Fruit fly (Drosophila melanogaster): ENCODE measurements around the gene CG34308.
A peak's percentile ranks its signal among the peaks of the same experiment; 100 is the strongest.

CG34308 gene

dm6 chr3R:13078263-13078662 is 10.8 kb upstream of the CG34308 start:
- no peak for TF ChIP-seq Scr (GFP tag; IDR thresholded peaks at IDR 0.05; ENCODE audit: partially characterized antibody)
- peak; percentile 18 for TF ChIP-seq pho (GFP tag; optimal IDR thresholded peaks at IDR 0.05)
- no peak for TF ChIP-seq mld (GFP tag; IDR thresholded peaks at IDR 0.05; ENCODE audit: partially characterized antibody)
- TF ChIP-seq slbo (GFP tag; IDR thresholded peaks at IDR 0.05): peak; percentile 46; the same call in 1 of the 2 replicates
- TF ChIP-seq sr (GFP tag; IDR thresholded peaks at IDR 0.05): no peak
- TF ChIP-seq Xbp1 (GFP tag; optimal IDR thresholded peaks at IDR 0.05): peak; percentile 64
- no peak for TF ChIP-seq CG3838 (GFP tag; optimal IDR thresholded peaks at IDR 0.05)
- TF ChIP-seq wor (GFP tag; IDR thresholded peaks at IDR 0.05): no peak
- no peak for TF ChIP-seq CG16779 (GFP tag; IDR thresholded peaks at IDR 0.05)
- TF ChIP-seq Fer3 (tag; optimal IDR thresholded peaks at IDR 0.05): no peak
- TF ChIP-seq CG1529 (GFP tag; optimal IDR thresholded peaks at IDR 0.05): no peak
- no peak for TF ChIP-seq tup (GFP tag; optimal IDR thresholded peaks at IDR 0.05)
- peak; percentile 90 for TF ChIP-seq Myb (GFP tag; optimal IDR thresholded peaks at IDR 0.05)
- TF ChIP-seq CG15514 (GFP tag; optimal IDR thresholded peaks at IDR 0.05): no peak
- no peak for TF ChIP-seq CG1024 (GFP tag; IDR thresholded peaks at IDR 0.05)
- TF ChIP-seq btn (GFP tag; optimal IDR thresholded peaks at IDR 0.05): no peak
- no peak for TF ChIP-seq Sin3A (optimal IDR thresholded peaks at IDR 0.05)
- TF ChIP-seq dimm (GFP tag; IDR thresholded peaks at IDR 0.05): no peak
- no peak for TF ChIP-seq Atf6 (GFP tag; IDR thresholded peaks at IDR 0.05)
- TF ChIP-seq ato (GFP tag; IDR thresholded peaks at IDR 0.05; ENCODE audit: partially characterized antibody): no peak
- no peak for TF ChIP-seq cad (GFP tag; optimal IDR thresholded peaks at IDR 0.05)
- TF ChIP-seq sens (GFP tag): peak; percentile 85
- TF ChIP-seq Dbx (GFP tag; IDR thresholded peaks at IDR 0.05): no peak
- TF ChIP-seq CG10654 (GFP tag; optimal IDR thresholded peaks at IDR 0.05): no peak
- no peak for TF ChIP-seq CG10565 (GFP tag; optimal IDR thresholded peaks at IDR 0.05)
- peak; percentile 40 for TF ChIP-seq PHDP (tag; optimal IDR thresholded peaks at IDR 0.05)
- TF ChIP-seq wdn (GFP tag; IDR thresholded peaks at IDR 0.05): no peak
- TF ChIP-seq CG9727 (GFP tag; optimal IDR thresholded peaks at IDR 0.05): no peak
- TF ChIP-seq CG17328 (GFP tag; IDR thresholded peaks at IDR 0.05): no peak
- TF ChIP-seq zfh1 (GFP tag; IDR thresholded peaks at IDR 0.05): no peak; the same call in 2 of the 3 replicates
- no peak for TF ChIP-seq en (GFP tag; optimal IDR thresholded peaks at IDR 0.05)
- no peak for TF ChIP-seq Side (GFP tag; optimal IDR thresholded peaks at IDR 0.05)
- TF ChIP-seq psq (GFP tag; optimal IDR thresholded peaks at IDR 0.05): no peak
- no peak for TF ChIP-seq CG12219 (GFP tag; optimal IDR thresholded peaks at IDR 0.05)
- TF ChIP-seq CG3847 (GFP tag; IDR thresholded peaks at IDR 0.05): 0 out of 2 replicates have a peak, but pooled peaks have one; percentile 11
- TF ChIP-seq croc (GFP tag; conservative IDR thresholded peaks at IDR 0.05): no peak
- TF ChIP-seq CG6791 (GFP tag; IDR thresholded peaks at IDR 0.05; ENCODE audit: partially characterized antibody): no peak
- no peak for TF ChIP-seq gcm (GFP tag; optimal IDR thresholded peaks at IDR 0.05)
- TF ChIP-seq kah (GFP tag; optimal IDR thresholded peaks at IDR 0.05): no peak
- TF ChIP-seq schlank (tag; optimal IDR thresholded peaks at IDR 0.05): no peak
- no peak for TF ChIP-seq br (optimal IDR thresholded peaks at IDR 0.05)
- TF ChIP-seq her (GFP tag; optimal IDR thresholded peaks at IDR 0.05): no peak
- no peak for TF ChIP-seq CG3726 (GFP tag; IDR thresholded peaks at IDR 0.05)
- TF ChIP-seq Fer2 (tag; optimal IDR thresholded peaks at IDR 0.05): no peak
- TF ChIP-seq ftz-f1 (GFP tag; optimal IDR thresholded peaks at IDR 0.05): no peak
- TF ChIP-seq Vsx1 (GFP tag; optimal IDR thresholded peaks at IDR 0.05): no peak
- TF ChIP-seq CG11398 (GFP tag; optimal IDR thresholded peaks at IDR 0.05): no peak
- peak; percentile 12 for TF ChIP-seq CG12391 (tag; optimal IDR thresholded peaks at IDR 0.05)
- TF ChIP-seq CG14014 (GFP tag; IDR thresholded peaks at IDR 0.05): no peak
- no peak for TF ChIP-seq ac (GFP tag; optimal IDR thresholded peaks at IDR 0.05)
- TF ChIP-seq tap (tag; optimal IDR thresholded peaks at IDR 0.05): no peak
- no peak for TF ChIP-seq Sox100B (GFP tag; optimal IDR thresholded peaks at IDR 0.05)
- TF ChIP-seq Lhr (GFP tag; optimal IDR thresholded peaks at IDR 0.05): peak; percentile 90

Measured in whole organism, embryonic.